Fruit fly (Drosophila melanogaster) ovary, adult (tissue): Measurements from ENCODE around the gene Ero1L.

ENCODE experiments used
- CG17801 ChIP-seq: fragments of 200-800 bp; optimal IDR thresholded peaks from 2 replicates; lab custom pipeline; 2019; ENCODE audit warnings: missing biosample characterization, mild to moderate bottlenecking, missing genetic modification characterization, moderate library complexity; ENCODE audit not compliant: partially characterized antibody

The Ero1L gene

DNA sequence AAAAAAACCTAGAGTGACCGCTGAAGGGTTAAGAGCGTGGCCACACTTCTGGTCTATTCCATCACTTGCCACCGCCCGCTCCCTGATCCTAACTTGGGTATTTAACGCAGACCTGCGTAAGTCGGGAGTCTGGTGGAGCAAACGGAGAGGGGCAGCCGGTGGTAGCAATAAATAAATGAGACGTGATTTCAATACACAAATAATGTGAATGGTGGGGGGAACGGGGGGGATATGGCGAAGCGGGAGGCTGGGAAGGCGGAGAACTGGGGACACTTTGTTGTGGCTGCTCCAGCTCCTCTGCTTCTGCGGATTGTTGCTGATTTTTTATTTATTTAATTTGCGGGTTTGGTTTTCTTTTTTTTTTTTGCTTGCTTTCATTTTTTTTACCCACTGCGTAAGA is 12.4 kb upstream of the Ero1L start:
- no peak for TF ChIP-seq CG17801 (GFP tag; lab: Kevin White, UChicago)

DNA sequence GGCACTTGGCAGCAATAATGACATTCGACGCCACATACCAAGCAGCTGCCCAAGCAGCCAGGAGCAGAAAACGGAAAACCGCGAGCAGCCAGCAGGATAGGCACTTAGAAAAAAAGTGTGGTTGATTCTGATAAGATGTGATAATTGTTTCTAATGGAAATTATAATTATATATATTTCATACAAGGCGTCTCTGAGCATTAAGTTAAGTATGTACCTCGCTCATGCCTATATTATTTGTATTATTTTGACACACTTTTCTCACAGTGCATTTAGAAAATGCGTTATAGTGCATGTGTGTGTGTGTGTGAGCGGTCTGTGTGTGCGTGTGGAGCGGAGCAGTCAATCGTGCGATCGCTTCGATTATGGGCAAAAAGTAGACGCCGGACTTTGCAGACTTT is 11.8 kb upstream of the Ero1L start:
- no peak for TF ChIP-seq CG17801 (GFP tag; lab: Kevin White, UChicago)

DNA sequence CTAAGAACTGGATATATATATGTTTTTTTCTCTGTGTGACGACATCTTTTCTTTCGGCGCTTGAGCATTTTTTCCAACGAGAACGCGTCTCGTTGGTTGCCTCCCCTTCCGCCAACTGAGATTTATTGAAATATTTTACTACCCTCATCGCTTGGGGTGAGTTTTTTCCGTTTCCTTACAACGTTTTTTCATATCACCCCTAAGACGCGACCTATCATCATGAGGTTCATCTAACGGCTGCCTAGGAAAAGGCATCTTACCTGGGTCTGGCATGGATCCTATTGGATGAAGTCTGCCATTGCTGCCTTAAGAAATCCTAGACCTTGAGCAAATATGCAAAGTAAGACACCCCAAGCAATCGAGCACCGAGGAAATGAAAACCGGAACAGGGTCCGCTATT is 10.9 kb upstream of the Ero1L start:
- TF ChIP-seq CG17801 (GFP tag; lab: Kevin White, UChicago): no peak

DNA sequence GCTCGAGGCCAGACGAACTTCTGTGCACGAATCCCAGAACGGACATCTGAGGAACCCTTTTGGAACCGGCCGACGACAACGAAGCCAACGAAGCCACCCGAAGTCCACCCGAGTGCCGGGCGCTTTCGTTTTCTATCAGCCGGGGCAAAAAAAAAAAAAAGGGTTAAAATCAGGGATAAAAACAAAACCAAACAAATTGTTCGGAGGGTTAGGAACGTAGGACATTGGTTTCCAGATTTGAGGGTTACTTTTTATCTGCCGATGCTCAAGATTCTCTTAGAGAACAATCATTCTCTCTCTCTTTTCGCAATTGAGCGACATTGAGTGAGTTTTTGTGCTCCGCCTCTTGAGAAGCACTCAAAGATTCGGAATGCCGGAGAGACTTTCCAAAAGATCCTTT is 9.3 kb upstream of the Ero1L start, which contains the start of gene nab:
TSS of gene nab (minus strand) at position 7 of the 400 bp plus-strand sequence.
- TF ChIP-seq CG17801 (GFP tag; lab: Kevin White, UChicago): no peak

DNA sequence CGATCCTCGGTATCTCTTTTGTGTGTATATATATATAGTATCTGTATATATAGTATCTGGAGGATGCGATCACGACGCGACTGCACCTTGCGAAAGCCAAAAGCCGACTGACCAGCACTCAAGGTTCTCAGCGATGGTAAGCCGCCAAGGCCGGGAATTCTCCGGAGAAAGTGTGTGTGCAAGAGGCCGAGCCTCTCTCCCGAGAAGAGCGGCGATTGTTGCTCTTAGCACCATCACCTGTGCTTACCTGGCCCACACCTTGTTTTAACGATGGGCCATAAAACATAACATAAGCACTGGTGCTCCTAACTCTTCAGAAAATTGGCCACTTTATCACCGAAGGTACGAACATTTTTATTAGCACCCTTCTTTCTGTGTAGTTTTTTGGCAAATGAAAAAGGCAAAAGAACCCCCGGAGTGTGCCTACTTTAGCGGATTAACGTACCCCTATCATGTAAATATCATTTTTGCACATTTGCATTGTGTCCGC is 2.8 kb upstream of the Ero1L start, which contains the start of gene mas:
TSS of gene mas (minus strand) at position 112 of the 490 bp plus-strand sequence.
- no peak for TF ChIP-seq CG17801 (GFP tag; lab: Kevin White, UChicago)

DNA sequence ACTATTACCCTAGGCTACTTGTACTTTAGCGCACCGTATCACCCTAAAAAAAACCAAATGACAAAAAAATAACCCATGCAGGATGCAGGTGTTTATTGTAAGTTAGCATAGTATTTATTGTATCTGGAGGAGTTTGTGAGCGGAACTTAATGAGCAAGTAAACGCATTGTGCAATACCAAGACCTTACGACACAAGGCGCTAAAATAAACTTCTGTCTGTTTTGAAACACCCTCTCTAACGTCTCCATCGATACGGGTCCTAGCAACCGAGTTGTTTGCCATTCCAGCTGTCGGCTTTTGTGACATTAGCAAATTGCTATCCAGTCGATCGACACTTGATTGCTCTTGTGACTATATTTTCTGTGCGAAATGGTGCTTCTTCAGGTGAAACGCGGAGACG is 3.4 kb downstream of the Ero1L start, which contains the start of gene CG18675:
TSS of gene CG18675 (plus strand) at position 301 of the 400 bp plus-strand sequence.
- TF ChIP-seq CG17801 (GFP tag; lab: Kevin White, UChicago): no peak

DNA sequence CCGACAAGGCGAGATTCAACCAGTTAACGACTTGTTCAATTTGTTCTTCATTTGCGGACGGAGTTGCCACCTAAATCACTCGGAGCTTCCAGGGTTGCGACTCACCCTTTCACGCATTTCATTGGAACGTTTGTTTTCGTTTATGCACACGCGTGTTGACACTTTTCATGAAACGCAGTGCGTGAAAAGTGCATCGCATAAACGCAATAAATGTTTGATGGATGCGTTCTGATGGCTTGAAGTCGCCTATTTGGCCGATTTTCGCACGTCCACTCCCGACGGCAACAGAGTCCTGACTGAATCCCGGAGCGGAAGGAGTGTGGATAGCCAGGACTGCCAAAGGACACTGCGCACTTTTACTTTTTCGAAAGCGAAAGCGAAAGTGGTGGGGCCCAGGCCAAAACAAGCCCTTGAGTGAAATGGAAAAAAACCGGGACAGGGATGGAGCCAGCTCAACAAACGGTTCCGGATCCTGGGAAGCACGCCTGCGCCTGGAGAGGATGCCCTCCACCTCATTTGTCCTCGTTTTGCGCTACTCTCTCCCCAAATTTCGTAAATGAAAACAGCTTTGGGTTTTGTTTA is 7.9 kb downstream of the Ero1L start, which contains the start of gene Teh4:
TSS of gene Teh4 (minus strand) at position 290 of the 582 bp plus-strand sequence.
- TF ChIP-seq CG17801 (GFP tag; lab: Kevin White, UChicago): no peak

DNA sequence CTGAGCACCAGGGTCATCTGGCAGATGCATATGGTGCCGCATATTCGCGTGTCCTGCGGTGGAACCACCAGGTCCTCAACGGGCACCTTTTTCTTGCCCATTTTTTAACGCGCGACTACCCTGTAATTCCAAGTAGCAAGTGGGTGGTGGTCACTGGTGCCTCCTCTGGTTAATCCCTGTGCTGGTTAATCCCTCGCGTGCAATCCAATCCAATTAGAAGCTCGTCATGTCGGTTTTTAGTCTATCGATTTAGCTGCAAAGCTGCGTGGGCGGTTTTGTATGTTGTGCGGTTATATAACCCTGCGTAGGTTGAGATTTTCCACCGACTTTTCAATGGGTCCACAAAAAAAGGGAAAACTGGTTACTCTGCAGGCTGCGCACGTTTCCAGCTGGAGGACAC is 14.4 kb downstream of the Ero1L start, which contains the start of gene Teh3:
TSS of gene Teh3 (minus strand) at position 101 of the 400 bp plus-strand sequence.
- no peak for TF ChIP-seq CG17801 (GFP tag; lab: Kevin White, UChicago)

DNA sequence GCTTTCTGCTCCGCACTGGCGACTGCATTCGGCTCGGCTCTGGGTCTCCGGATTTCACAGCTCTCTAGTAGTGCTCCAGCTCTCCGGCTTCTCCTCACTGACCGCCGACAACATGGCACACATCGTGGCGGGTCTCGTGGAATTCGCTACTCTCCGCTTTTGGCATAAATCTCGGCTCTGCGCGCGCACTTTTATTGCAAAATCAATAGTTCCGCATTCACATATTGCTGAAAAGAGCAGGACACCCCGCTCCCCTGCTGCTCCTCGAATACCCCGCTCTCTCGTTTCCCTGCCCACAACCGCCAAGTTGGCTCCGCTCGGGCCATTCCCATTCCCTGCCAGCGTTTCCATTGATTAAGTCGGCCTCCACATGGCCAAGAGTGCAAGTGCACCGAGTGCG is 15.1 kb downstream of the Ero1L start:
- TF ChIP-seq CG17801 (GFP tag; lab: Kevin White, UChicago): no peak

DNA sequence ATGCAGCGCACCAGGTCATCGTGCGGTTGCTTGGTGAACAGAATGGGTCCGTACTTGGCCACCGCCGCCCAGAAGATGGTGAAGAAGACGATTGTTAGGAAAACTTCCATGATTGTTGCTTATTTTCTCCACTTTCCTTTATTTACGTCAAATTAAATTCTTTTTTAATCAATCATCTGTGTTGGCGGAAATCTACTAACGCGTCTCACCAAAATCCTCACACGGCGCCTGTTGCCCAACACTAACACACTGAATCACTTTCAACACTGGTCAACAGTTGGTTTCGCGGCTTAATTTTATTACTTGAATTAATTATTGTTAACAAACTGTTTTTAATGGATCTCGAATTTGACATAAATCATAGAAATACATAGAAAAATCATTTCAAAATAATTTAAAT is 16.5 kb downstream of the Ero1L start, which contains the start of gene VhaM9.7-c:
TSS of gene VhaM9.7-c (minus strand) at position 207 of the 400 bp plus-strand sequence.
- peak; percentile 59 for TF ChIP-seq CG17801 (GFP tag; lab: Kevin White, UChicago)

DNA sequence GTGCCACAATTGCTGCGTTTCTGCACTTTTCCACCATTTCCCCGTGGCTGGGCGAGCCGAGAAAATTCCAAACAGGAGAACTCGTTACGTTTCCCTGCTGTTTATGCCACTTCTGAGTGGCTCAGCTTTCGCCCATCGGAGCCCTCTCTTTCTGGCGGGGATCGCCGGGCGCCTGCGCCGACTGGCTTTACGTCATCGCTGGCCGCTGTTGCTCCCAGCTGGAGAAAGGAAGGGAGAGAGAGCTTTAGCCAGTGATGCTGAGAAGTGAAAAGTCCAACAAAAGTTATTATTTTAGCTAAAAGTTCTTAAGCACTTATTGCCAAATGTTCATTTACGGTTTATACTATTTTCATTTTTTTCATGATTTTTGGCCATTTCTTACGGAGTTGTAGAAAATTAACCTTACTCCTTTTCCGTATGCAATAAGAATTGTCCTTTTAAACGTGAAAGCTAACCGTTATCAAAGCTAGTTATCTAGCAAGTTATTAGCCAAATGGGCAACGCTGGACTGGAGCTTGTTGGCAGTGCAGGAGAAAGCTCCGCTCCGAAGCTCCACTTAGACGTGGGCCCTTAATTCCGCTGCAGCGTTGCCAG is 17.8 kb downstream of the Ero1L start, which contains the start of the genes Teh2 and tipE:
TSS of gene Teh2 (minus strand) at position 94 of the 594 bp plus-strand sequence.
TSS of gene tipE (plus strand) at position 570 of the 594 bp plus-strand sequence.
- TF ChIP-seq CG17801 (GFP tag; lab: Kevin White, UChicago): no peak

DNA sequence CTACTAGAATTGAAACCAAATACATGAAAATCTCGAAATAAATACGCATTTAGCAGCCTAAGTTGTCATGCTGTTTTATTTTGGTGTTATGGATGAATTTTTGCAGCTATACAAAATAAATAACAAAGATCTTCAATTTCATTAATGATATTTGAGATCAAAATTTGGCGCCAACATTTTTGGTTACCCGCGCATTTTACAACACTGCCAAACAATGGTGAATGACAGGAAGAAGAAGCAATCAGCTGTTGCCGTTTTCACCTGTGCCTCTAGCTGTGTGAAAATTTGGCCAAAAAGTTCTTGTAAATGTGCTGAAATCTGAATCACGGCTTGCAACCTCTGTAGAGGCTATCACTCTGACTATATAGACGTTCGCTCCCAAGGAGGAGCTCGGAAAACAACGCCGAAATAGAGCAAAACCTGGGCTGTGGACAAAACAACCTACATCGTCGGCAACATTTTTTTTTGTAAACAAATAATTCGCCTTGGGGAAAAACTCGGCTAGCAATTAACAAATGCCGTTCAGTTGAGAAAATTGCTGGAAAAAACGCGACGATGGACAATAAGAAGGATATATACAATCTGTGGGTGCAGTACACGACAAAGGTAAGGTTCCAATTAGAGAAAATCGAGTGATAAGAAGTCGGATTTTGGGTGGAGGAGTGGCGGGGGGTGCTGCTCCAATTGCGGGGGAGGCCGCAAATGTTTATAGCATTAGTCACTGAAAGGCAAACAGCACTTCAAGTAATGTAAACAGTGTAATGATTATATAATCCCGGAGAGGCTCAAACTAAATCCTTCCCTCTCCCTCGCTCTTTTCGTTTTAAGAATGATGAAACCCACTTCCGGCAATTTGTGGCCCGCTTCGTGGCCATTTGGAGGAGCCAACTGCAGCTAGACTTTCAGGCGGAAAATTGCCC is 23.8 kb downstream of the Ero1L start, which contains the start of gene CG43367:
TSS of gene CG43367 (plus strand) at position 264 of the 920 bp plus-strand sequence.
- TF ChIP-seq CG17801 (GFP tag; lab: Kevin White, UChicago): no peak

DNA sequence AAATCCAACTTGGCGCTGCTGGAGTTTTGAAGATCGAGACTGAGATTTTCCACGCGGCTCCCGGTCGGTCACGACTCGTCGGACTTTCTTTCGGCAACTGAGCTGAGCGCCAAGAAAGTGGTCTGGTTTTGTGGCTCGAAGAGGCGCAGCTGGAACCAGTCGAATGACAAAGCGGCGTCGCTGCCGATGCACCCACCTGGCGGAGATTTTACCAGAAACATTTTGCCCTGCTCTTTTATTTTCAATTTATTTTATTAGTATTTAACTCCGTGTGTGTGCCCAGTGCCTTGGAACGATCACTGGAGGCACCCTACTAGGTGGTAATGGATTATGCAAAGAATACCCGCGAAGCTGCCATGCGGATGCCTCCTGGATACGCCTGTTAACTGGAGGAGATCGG is 34.0 kb downstream of the Ero1L start, which contains the start of gene CG15005:
TSS of gene CG15005 (minus strand) at position 101 of the 400 bp plus-strand sequence.
- no peak for TF ChIP-seq CG17801 (GFP tag; lab: Kevin White, UChicago)

DNA sequence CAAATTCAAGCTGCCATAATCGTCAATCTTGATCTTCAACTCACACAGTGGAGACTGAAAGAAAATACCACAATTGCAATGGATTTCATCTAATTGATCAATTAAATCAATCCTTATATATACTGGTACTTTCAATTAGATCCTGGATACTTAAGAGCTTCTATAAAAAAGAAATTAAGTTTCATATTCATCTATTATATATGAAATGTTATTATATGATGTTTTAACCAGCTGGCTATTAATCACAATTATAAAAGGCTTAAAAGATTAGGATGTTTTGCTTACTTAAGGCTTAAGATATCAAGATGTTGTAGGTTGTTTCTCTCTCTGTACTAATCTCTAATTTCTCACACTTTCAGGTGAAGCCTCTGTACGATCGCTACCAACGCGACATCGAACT is 34.7 kb downstream of the Ero1L start:
- TF ChIP-seq CG17801 (GFP tag; lab: Kevin White, UChicago): no peak
